Fruit fly (Drosophila melanogaster) Kc167 (cell line): Measurements from ENCODE around the gene Eip93F.

ENCODE experiments used
- Myc ChIP-seq: fragments of >200 bp; optimal IDR thresholded peaks from 2 replicates; lab custom pipeline; 2017; ENCODE audit warnings: missing external identifiers
- Sin3A ChIP-seq: fragments of >200 bp; optimal IDR thresholded peaks from 2 replicates; lab custom pipeline; 2018; ENCODE audit warnings: missing external identifiers
- h ChIP-seq: fragments of >200 bp; optimal IDR thresholded peaks from 3 replicates; lab custom pipeline; 2018; ENCODE audit warnings: missing external identifiers
- insv ChIP-seq: fragments of >200 bp; optimal IDR thresholded peaks from 3 replicates; lab custom pipeline; 2018; ENCODE audit warnings: missing external identifiers
- psq ChIP-seq: fragments of >200 bp; optimal IDR thresholded peaks from 2 replicates; lab custom pipeline; 2017; ENCODE audit warnings: missing external identifiers
- ttk ChIP-seq: sonication (Bioruptor generic); optimal IDR thresholded peaks from 2 replicates; lab custom pipeline; 2017; ENCODE audit warnings: missing external identifiers

dm6 chr3R:21970538-21971080 is 21.7 kb downstream of the Eip93F start:
- no peak for TF ChIP-seq ttk
- no peak for TF ChIP-seq Sin3A
- TF ChIP-seq h (lab: Kevin White, UChicago), result no peak
- TF ChIP-seq insv (lab: Kevin White, UChicago), result no peak
- no peak for TF ChIP-seq psq (lab: Kevin White, UChicago)
- no peak for TF ChIP-seq Myc
